Fruit fly (Drosophila melanogaster): ENCODE measurements around the gene CG14052.

DNA sequence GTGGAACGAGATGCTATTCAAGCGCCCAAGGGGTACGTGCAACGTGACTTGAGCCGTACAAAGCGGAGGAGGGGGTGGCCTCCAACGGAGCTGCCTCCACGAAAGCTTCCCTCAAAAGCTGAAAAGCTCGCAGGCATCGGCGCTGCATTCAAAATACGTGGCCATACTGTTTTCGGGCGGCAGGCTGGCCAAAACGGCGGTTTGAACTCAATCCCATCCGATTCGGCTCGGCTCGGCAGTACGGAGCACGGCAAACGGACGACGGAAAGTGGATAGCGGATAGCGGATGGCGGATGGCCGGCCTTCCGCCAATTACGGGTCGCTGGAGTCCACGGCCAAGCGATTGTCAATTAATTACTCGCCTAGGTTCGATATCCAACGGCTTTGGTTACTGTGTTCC is 34.7 kb upstream of the CG14052 start, which contains the start of gene Mct1:
- no peak for TF ChIP-seq CG33017 (tag; optimal IDR thresholded peaks at IDR 0.05)
- TF ChIP-seq Crg-1 (GFP tag; optimal IDR thresholded peaks at IDR 0.05): no peak
- TF ChIP-seq CG7101 (tag; optimal IDR thresholded peaks at IDR 0.05): no peak
- no peak for TF ChIP-seq ovo (GFP tag; optimal IDR thresholded peaks at IDR 0.05)
- no peak for TF ChIP-seq Mnt (GFP tag; optimal IDR thresholded peaks at IDR 0.05)
- TF ChIP-seq Clk (GFP tag; optimal IDR thresholded peaks at IDR 0.05): no peak
- no peak for TF ChIP-seq tj (GFP tag; optimal IDR thresholded peaks at IDR 0.05)
- no peak for TF ChIP-seq CG14711 (tag; optimal IDR thresholded peaks at IDR 0.05)

Measured in whole organism, adult.